Fruit fly (Drosophila melanogaster): Measurements from ENCODE around the gene ND-42.

ND-42 gene

dm6 chr3R:22026922-22027742, at the start of gene ND-42, which contains the start of gene Cchl (continued):
- TF ChIP-seq dmrt11E (tag; optimal IDR thresholded peaks at IDR 0.05): peak; percentile 78
- TF ChIP-seq HLHmδ (GFP tag; optimal IDR thresholded peaks at IDR 0.05): no peak
- no peak for TF ChIP-seq CG12744 (GFP tag; optimal IDR thresholded peaks at IDR 0.05)
- TF ChIP-seq z (GFP tag; IDR thresholded peaks at IDR 0.05): no peak
- TF ChIP-seq eve (GFP tag; optimal IDR thresholded peaks at IDR 0.05): no peak
- TF ChIP-seq HLH3B (GFP tag; IDR thresholded peaks at IDR 0.05): peak; percentile 69
- TF ChIP-seq CG8281 (tag; optimal IDR thresholded peaks at IDR 0.05): no peak
- peak; percentile 45 for TF ChIP-seq CG7928 (GFP tag; optimal IDR thresholded peaks at IDR 0.05)
- TF ChIP-seq CrebB (tag; optimal IDR thresholded peaks at IDR 0.05): peak; percentile 37
- peak; percentile 57 for TF ChIP-seq CHES-1-like (GFP tag; optimal IDR thresholded peaks at IDR 0.05)
- peak; percentile 72 for TF ChIP-seq tgo (GFP tag; IDR thresholded peaks at IDR 0.05)
- no peak for TF ChIP-seq prd (optimal IDR thresholded peaks at IDR 0.05)
- peak; percentile 81 for TF ChIP-seq prd (GFP tag; IDR thresholded peaks at IDR 0.05)
- peak; percentile 64; the same call in 2 of the 3 replicates for TF ChIP-seq CG11695 (GFP tag; IDR thresholded peaks at IDR 0.05)
- peak; percentile 26 for TF ChIP-seq Atf-2 (GFP tag; optimal IDR thresholded peaks at IDR 0.05)
- TF ChIP-seq CG30403 (GFP tag; optimal IDR thresholded peaks at IDR 0.05): peak; percentile 91
- TF ChIP-seq Nf-YC (tag; optimal IDR thresholded peaks at IDR 0.05): peak; percentile 82
- peak; percentile 25 for TF ChIP-seq Usf (GFP tag; optimal IDR thresholded peaks at IDR 0.05)
- no peak for TF ChIP-seq CG7839 (tag; optimal IDR thresholded peaks at IDR 0.05)
- peak; percentile 47 for TF ChIP-seq CG3163 (GFP tag; optimal IDR thresholded peaks at IDR 0.05)
- TF ChIP-seq CG30431 (GFP tag; optimal IDR thresholded peaks at IDR 0.05): peak; percentile 67
- peak; percentile 85 for TF ChIP-seq ind (GFP tag; optimal IDR thresholded peaks at IDR 0.05)
- TF ChIP-seq CG9727 (GFP tag; optimal IDR thresholded peaks at IDR 0.05): peak; percentile 84
- TF ChIP-seq inv (GFP tag; IDR thresholded peaks at IDR 0.05; ENCODE audit: partially characterized antibody): peak; percentile 45; the same call in 1 of the 2 replicates
- TF ChIP-seq CG11504 (tag; optimal IDR thresholded peaks at IDR 0.05): peak; percentile 84
- no peak for TF ChIP-seq Doc2 (GFP tag; IDR thresholded peaks at IDR 0.05)
- no peak for TF ChIP-seq Lpt (GFP tag; optimal IDR thresholded peaks at IDR 0.05)
- TF ChIP-seq ro (GFP tag; IDR thresholded peaks at IDR 0.05): no peak
- TF ChIP-seq gfzf (GFP tag; optimal IDR thresholded peaks at IDR 0.05): no peak
- peak; percentile 51 for TF ChIP-seq her (GFP tag; optimal IDR thresholded peaks at IDR 0.05)
- TF ChIP-seq CG1603 (tag; optimal IDR thresholded peaks at IDR 0.05): peak; percentile 70
- no peak for TF ChIP-seq CG10274 (GFP tag; optimal IDR thresholded peaks at IDR 0.05)
- peak; percentile 79 for TF ChIP-seq CG10654 (GFP tag; optimal IDR thresholded peaks at IDR 0.05)
- 0 out of 2 replicates have a peak, but pooled peaks have one; percentile 9 for TF ChIP-seq Awh (GFP tag; IDR thresholded peaks at IDR 0.05)
- peak in 1 of 2 experiments; percentile 56 for TF ChIP-seq insv (GFP tag; optimal IDR thresholded peaks at IDR 0.05)
- no peak for TF ChIP-seq Lim3 (GFP tag; IDR thresholded peaks at IDR 0.05)
- TF ChIP-seq CG8924 (tag; optimal IDR thresholded peaks at IDR 0.05): peak; percentile 81
- no peak for TF ChIP-seq BtbVII (GFP tag; optimal IDR thresholded peaks at IDR 0.05)
- no peak for TF ChIP-seq Sox100B (GFP tag; optimal IDR thresholded peaks at IDR 0.05)
- TF ChIP-seq Fer2 (tag; optimal IDR thresholded peaks at IDR 0.05): peak; percentile 56
- TF ChIP-seq HLH54F (GFP tag; optimal IDR thresholded peaks at IDR 0.05): peak; percentile 75
- TF ChIP-seq CG11456 (GFP tag; IDR thresholded peaks at IDR 0.05): peak; percentile 67
- peak; percentile 63 for TF ChIP-seq fu2 (GFP tag; optimal IDR thresholded peaks at IDR 0.05)
- peak; percentile 32; the same call in 1 of the 2 replicates for TF ChIP-seq Bgb (GFP tag; IDR thresholded peaks at IDR 0.05; ENCODE audit: partially characterized antibody)
- TF ChIP-seq lilli (GFP tag; optimal IDR thresholded peaks at IDR 0.05): peak; percentile 86
- no peak for TF ChIP-seq Dref (GFP tag; IDR thresholded peaks at IDR 0.05)
- TF ChIP-seq Hr78 (GFP tag; optimal IDR thresholded peaks at IDR 0.05): peak in 1 of 2 experiments; percentile 11
- peak; percentile 92 for TF ChIP-seq row (GFP tag; IDR thresholded peaks at IDR 0.05)
- TF ChIP-seq dmrt99B (tag; optimal IDR thresholded peaks at IDR 0.05): no peak

All from whole organism, embryonic.